Fruit fly (Drosophila melanogaster) whole organism, embryonic: ENCODE measurements around the gene CG13862.
A peak's percentile ranks its signal among the peaks of the same experiment; 100 is the strongest.

ENCODE experiments used
- Abd-B ChIP-seq: fragments of 200-800 bp; sonication (Bioruptor generic); optimal IDR thresholded peaks from 2 replicates; lab custom pipeline; 2018; ENCODE audit warnings: missing biosample characterization, mild to moderate bottlenecking, missing genetic modification characterization, moderate library complexity
- Antp ChIP-seq: fragments of 200-800 bp; sonication (Bioruptor generic); optimal IDR thresholded peaks from 3 replicates; lab custom pipeline; 2016; ENCODE audit warnings: missing biosample characterization, missing genetic modification characterization
- Asciz ChIP-seq: fragments of 200-800 bp; sonication (Bioruptor generic); optimal IDR thresholded peaks from 2 replicates; lab custom pipeline; 2017; ENCODE audit warnings: missing biosample characterization, mild to moderate bottlenecking, missing genetic modification characterization, missing genetic modification reagents
- CG10565 ChIP-seq: fragments of 200-800 bp; sonication (Bioruptor generic); optimal IDR thresholded peaks from 3 replicates; lab custom pipeline; 2016; ENCODE audit warnings: missing biosample characterization, mild to moderate bottlenecking, missing genetic modification characterization
- CG10654 ChIP-seq: fragments of 200-800 bp; sonication (Bioruptor generic); optimal IDR thresholded peaks from 2 replicates; lab custom pipeline; 2016; ENCODE audit warnings: missing biosample characterization, missing genetic modification characterization
- CG10959 ChIP-seq: fragments of 200-800 bp; sonication (Bioruptor generic); IDR thresholded peaks from 2 replicates; pipeline ENCODE4 v1.3.6; 2022; ENCODE audit warnings: missing biosample characterization, missing genetic modification characterization
- CG11247 ChIP-seq: fragments of 200-800 bp; sonication (Bioruptor generic); IDR thresholded peaks from 2 replicates; pipeline ENCODE4 v1.3.6; 2022; ENCODE audit warnings: missing biosample characterization, missing genetic modification characterization
- CG11696 ChIP-seq: fragments of 200-800 bp; sonication (Bioruptor generic); IDR thresholded peaks from 2 replicates; pipeline ENCODE4 v1.3.6; 2022; ENCODE audit warnings: missing biosample characterization, missing genetic modification characterization
- CG11723 ChIP-seq: fragments of 200-800 bp; sonication (Bioruptor generic); optimal IDR thresholded peaks from 2 replicates; lab custom pipeline; 2017; ENCODE audit warnings: missing biosample characterization, mild to moderate bottlenecking, missing genetic modification characterization
- CG12391 ChIP-seq: fragments of 200-800 bp; sonication (Bioruptor generic); optimal IDR thresholded peaks from 3 replicates; lab custom pipeline; 2018; ENCODE audit warnings: missing biosample characterization, mild to moderate bottlenecking, missing genetic modification characterization, moderate library complexity
- CG15073 ChIP-seq: fragments of 200-800 bp; sonication (Bioruptor generic); optimal IDR thresholded peaks from 2 replicates; lab custom pipeline; 2016; ENCODE audit warnings: missing biosample characterization, missing genetic modification characterization
- CG17328 ChIP-seq: fragments of 200-800 bp; sonication (Bioruptor generic); IDR thresholded peaks from 2 replicates; pipeline ENCODE4 v1.3.6; 2022; ENCODE audit warnings: missing biosample characterization, missing genetic modification characterization
- CG17385 ChIP-seq: fragments of 200-800 bp; sonication (Bioruptor generic); optimal IDR thresholded peaks from 3 replicates; lab custom pipeline; 2018; ENCODE audit warnings: missing biosample characterization, mild to moderate bottlenecking, missing genetic modification characterization
- CG1792 ChIP-seq: fragments of 200-800 bp; sonication (Bioruptor generic); optimal IDR thresholded peaks from 2 replicates; lab custom pipeline; 2016; ENCODE audit warnings: missing biosample characterization, missing genetic modification characterization
- CG3995 ChIP-seq: fragments of 200-800 bp; sonication (Bioruptor generic); optimal IDR thresholded peaks from 3 replicates; lab custom pipeline; 2016; ENCODE audit warnings: missing biosample characterization, missing genetic modification characterization
- CG4617 ChIP-seq: fragments of 200-800 bp; sonication (Bioruptor generic); optimal IDR thresholded peaks from 3 replicates; lab custom pipeline; 2016; ENCODE audit warnings: missing biosample characterization, missing genetic modification characterization, borderline replicate concordance
- CG7556 ChIP-seq: fragments of 200-800 bp; sonication (Bioruptor generic); optimal IDR thresholded peaks from 2 replicates; lab custom pipeline; 2017; ENCODE audit warnings: missing biosample characterization, mild to moderate bottlenecking, missing genetic modification characterization
- CG7745 ChIP-seq: fragments of 200-800 bp; sonication (Bioruptor generic); optimal IDR thresholded peaks from 2 replicates; lab custom pipeline; 2018; ENCODE audit warnings: missing biosample characterization, mild to moderate bottlenecking, missing genetic modification characterization, moderate library complexity
- Dfd ChIP-seq, 2 experiments: fragments of >200 bp; optimal IDR thresholded peaks; 2 replicates each; lab custom pipeline; 2017; ENCODE audit warnings: missing biosample characterization in 2 of 2, missing genetic modification characterization in 2 of 2
- Dp ChIP-seq: fragments of 200-800 bp; sonication (Bioruptor generic); optimal IDR thresholded peaks from 2 replicates; lab custom pipeline; 2018; ENCODE audit warnings: missing biosample characterization, mild to moderate bottlenecking, missing genetic modification characterization, moderate library complexity
- HLH3B ChIP-seq: fragments of 200-800 bp; sonication (Bioruptor generic); IDR thresholded peaks from 2 replicates; pipeline ENCODE4 v1.3.6; 2022; ENCODE audit warnings: missing biosample characterization, missing genetic modification characterization
- HLH54F ChIP-seq: fragments of 200-800 bp; sonication (Bioruptor generic); optimal IDR thresholded peaks from 3 replicates; lab custom pipeline; 2016; ENCODE audit warnings: missing biosample characterization, missing genetic modification characterization
- HLHmδ ChIP-seq: fragments of 200-800 bp; sonication (Bioruptor generic); optimal IDR thresholded peaks from 2 replicates; lab custom pipeline; 2018; ENCODE audit warnings: missing biosample characterization, mild to moderate bottlenecking, missing genetic modification characterization, moderate library complexity
- Hr51 ChIP-seq, 2 experiments: fragments of 200-800 bp; sonication (Bioruptor generic); optimal IDR thresholded peaks; 2 replicates in 1 of 2; 3 replicates in 1 of 2; lab custom pipeline; 2016 to 2018; ENCODE audit warnings: missing biosample characterization in 2 of 2, missing genetic modification characterization in 2 of 2, mild to moderate bottlenecking in 1 of 2, moderate library complexity in 1 of 2
- Mad ChIP-seq: fragments of 200-800 bp; sonication (Bioruptor generic); optimal IDR thresholded peaks from 2 replicates; lab custom pipeline; 2016; ENCODE audit warnings: missing biosample characterization, missing genetic modification characterization
- Neu2 ChIP-seq: fragments of 200-800 bp; sonication (Bioruptor generic); optimal IDR thresholded peaks from 3 replicates; lab custom pipeline; 2016; ENCODE audit warnings: missing biosample characterization, missing genetic modification characterization, borderline replicate concordance
- Six4 ChIP-seq: fragments of 200-800 bp; sonication (Bioruptor generic); optimal IDR thresholded peaks from 2 replicates; lab custom pipeline; 2016; ENCODE audit warnings: missing biosample characterization, missing genetic modification characterization
- Sry-δ ChIP-seq: fragments of 200-800 bp; sonication (Bioruptor generic); optimal IDR thresholded peaks from 2 replicates; lab custom pipeline; 2016; ENCODE audit warnings: missing biosample characterization, missing genetic modification characterization
- br ChIP-seq: fragments of >200 bp; optimal IDR thresholded peaks from 2 replicates; lab custom pipeline; 2017
- cg ChIP-seq: fragments of 200-800 bp; sonication (Bioruptor generic); optimal IDR thresholded peaks from 3 replicates; lab custom pipeline; 2019; ENCODE audit warnings: missing biosample characterization, mild to moderate bottlenecking, missing genetic modification characterization, moderate library complexity
- dimm ChIP-seq: fragments of 200-800 bp; sonication (Bioruptor generic); IDR thresholded peaks from 2 replicates; pipeline ENCODE4 v1.3.6; 2022; ENCODE audit warnings: missing biosample characterization, missing genetic modification characterization
- dysf ChIP-seq: fragments of 200-800 bp; sonication (Bioruptor generic); IDR thresholded peaks from 3 replicates; pipeline ENCODE4 v1.3.6; 2022; ENCODE audit warnings: missing biosample characterization, missing genetic modification characterization
- eve ChIP-seq, 2 experiments: fragments of >200 bp; optimal IDR thresholded peaks; 2 replicates each; lab custom pipeline; 2017; ENCODE audit warnings: missing biosample characterization in 2 of 2, missing genetic modification characterization in 2 of 2
- fd102C ChIP-seq: fragments of 200-800 bp; sonication (Bioruptor generic); optimal IDR thresholded peaks from 2 replicates; lab custom pipeline; 2018; ENCODE audit warnings: missing biosample characterization, mild to moderate bottlenecking, missing genetic modification characterization, moderate library complexity
- gt ChIP-seq: fragments of 200-800 bp; sonication (Bioruptor generic); IDR thresholded peaks from 2 replicates; pipeline ENCODE4 v1.3.6; 2022; ENCODE audit warnings: missing biosample characterization, missing genetic modification characterization
- hb ChIP-seq: fragments of 200-800 bp; sonication (Bioruptor generic); IDR thresholded peaks from 3 replicates; pipeline ENCODE4 v1.3.6; 2022; ENCODE audit warnings: missing biosample characterization, missing genetic modification characterization; ENCODE audit not compliant: partially characterized antibody
- klu ChIP-seq: fragments of 200-800 bp; sonication (Bioruptor generic); IDR thresholded peaks from 2 replicates; pipeline ENCODE4 v1.3.6; 2022; ENCODE audit warnings: missing biosample characterization, missing genetic modification characterization
- lilli ChIP-seq: fragments of 200-800 bp; sonication (Bioruptor generic); optimal IDR thresholded peaks from 3 replicates; lab custom pipeline; 2016; ENCODE audit warnings: missing biosample characterization, missing genetic modification characterization
- mld ChIP-seq: fragments of 200-800 bp; sonication (Bioruptor generic); IDR thresholded peaks from 3 replicates; pipeline ENCODE4 v1.3.6; 2022; ENCODE audit warnings: missing biosample characterization, missing genetic modification characterization; ENCODE audit not compliant: partially characterized antibody
- oc ChIP-seq: fragments of 200-800 bp; sonication (Bioruptor generic); optimal IDR thresholded peaks from 2 replicates; lab custom pipeline; 2018; ENCODE audit warnings: missing biosample characterization, mild to moderate bottlenecking, missing genetic modification characterization, moderate library complexity
- pros ChIP-seq: fragments of 200-800 bp; sonication (Bioruptor generic); optimal IDR thresholded peaks from 3 replicates; lab custom pipeline; 2019; ENCODE audit warnings: missing biosample characterization, mild to moderate bottlenecking, missing genetic modification characterization, moderate library complexity
- pum ChIP-seq: fragments of 200-800 bp; sonication (Bioruptor generic); optimal IDR thresholded peaks from 2 replicates; lab custom pipeline; 2016; ENCODE audit warnings: missing biosample characterization, missing genetic modification characterization
- row ChIP-seq: fragments of 200-800 bp; sonication (Bioruptor generic); IDR thresholded peaks from 3 replicates; pipeline ENCODE4 v1.3.6; 2022; ENCODE audit warnings: missing biosample characterization, missing genetic modification characterization
- sima ChIP-seq: fragments of 200-800 bp; sonication (Bioruptor generic); optimal IDR thresholded peaks from 2 replicates; lab custom pipeline; 2016; ENCODE audit warnings: missing biosample characterization, missing genetic modification characterization
- stwl ChIP-seq: fragments of 200-800 bp; sonication (Bioruptor generic); optimal IDR thresholded peaks from 3 replicates; lab custom pipeline; 2018; ENCODE audit warnings: missing biosample characterization, mild to moderate bottlenecking, missing genetic modification characterization, moderate library complexity
- tap ChIP-seq: fragments of 200-800 bp; optimal IDR thresholded peaks from 3 replicates; lab custom pipeline; 2019; ENCODE audit warnings: missing biosample characterization, mild to moderate bottlenecking, missing genetic modification characterization, moderate library complexity
- vfl ChIP-seq: fragments of 200-800 bp; sonication (Bioruptor generic); optimal IDR thresholded peaks from 2 replicates; lab custom pipeline; 2016; ENCODE audit warnings: missing biosample characterization, missing genetic modification characterization
- vnd ChIP-seq: fragments of 200-800 bp; sonication (Bioruptor generic); IDR thresholded peaks from 3 replicates; pipeline ENCODE4 v1.3.6; 2022; ENCODE audit warnings: missing biosample characterization, missing genetic modification characterization; ENCODE audit not compliant: partially characterized antibody
- vvl ChIP-seq: fragments of 200-800 bp; sonication (Bioruptor generic); IDR thresholded peaks from 2 replicates; pipeline ENCODE4 v1.3.6; 2022; ENCODE audit warnings: missing biosample characterization, missing genetic modification characterization
- wdn ChIP-seq: fragments of 200-800 bp; sonication (Bioruptor generic); IDR thresholded peaks from 2 replicates; pipeline ENCODE4 v1.3.6; 2022; ENCODE audit warnings: missing biosample characterization, missing genetic modification characterization
- zen2 ChIP-seq: fragments of 200-800 bp; sonication (Bioruptor generic); IDR thresholded peaks from 3 replicates; pipeline ENCODE4 v1.3.6; 2022; ENCODE audit warnings: missing biosample characterization, missing genetic modification characterization; ENCODE audit not compliant: partially characterized antibody

Gene CG13862

DNA sequence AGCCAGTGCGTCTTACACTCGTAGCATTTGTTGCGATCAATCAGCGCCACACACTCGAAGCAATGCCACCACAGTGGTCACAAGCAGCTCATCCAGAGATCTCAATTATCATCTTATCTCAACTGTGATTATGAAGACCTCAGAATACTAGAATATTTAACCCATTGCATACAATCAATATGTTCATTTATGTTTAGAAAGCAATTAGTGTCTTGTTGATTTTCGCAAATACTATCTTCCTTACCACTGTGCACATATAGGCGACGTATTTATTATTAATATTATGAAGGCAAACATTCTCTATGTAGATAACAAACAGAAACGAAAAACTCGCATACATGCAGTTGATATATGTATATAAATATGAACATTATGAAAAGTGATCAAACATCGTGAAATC, 27.0 kb downstream of the CG13862 start (continued):
- TF ChIP-seq oc (tag; lab: Kevin White, UChicago) (peak; percentile 86), lilli (peak; percentile 52), Neu2 (no peak), stwl (tag; lab: Kevin White, UChicago) (peak; percentile 23), CG7745 (tag; lab: Kevin White, UChicago) (peak; percentile 60), dimm (no peak), br (lab: Kevin White, UChicago) (no peak), pum (GFP tag; lab: Kevin White, UChicago) (peak; percentile 25), mld (GFP tag; lab: Robert Waterston, UW) (no peak), CG11247 (GFP tag; lab: Robert Waterston, UW) (peak; percentile 77), gt (no peak), CG10565 (peak; percentile 12), fd102C (no peak), zen2 (GFP tag; lab: Robert Waterston, UW) (no peak), klu (GFP tag; lab: Robert Waterston, UW) (no peak), hb (no peak), CG4617 (GFP tag; lab: Kevin White, UChicago) (no peak), CG15073 (GFP tag; lab: Kevin White, UChicago) (peak; percentile 10), CG10654 (GFP tag; lab: Kevin White, UChicago) (peak; percentile 57), Dfd (GFP tag; optimal IDR thresholded peaks at IDR 0.05; lab: Kevin White, UChicago) (no peak), cg (GFP tag; lab: Kevin White, UChicago) (no peak), pros (GFP tag; lab: Kevin White, UChicago) (no peak), Mad (GFP tag; lab: Kevin White, UChicago) (peak; percentile 52), vvl (GFP tag; lab: Robert Waterston, UW) (peak; percentile 87), HLH54F (peak; percentile 9), Antp (peak; percentile 20), vfl (GFP tag; lab: Kevin White, UChicago) (no peak), CG3995 (GFP tag; lab: Kevin White, UChicago) (no peak), Sry-δ (GFP tag; lab: Kevin White, UChicago) (peak; percentile 32), HLH3B (GFP tag; lab: Robert Waterston, UW) (peak; percentile 79), Dp (GFP tag; lab: Kevin White, UChicago) (no peak), CG12391 (tag; lab: Kevin White, UChicago) (peak; percentile 73), eve (GFP tag; optimal IDR thresholded peaks at IDR 0.05; lab: Kevin White, UChicago) (no peak), HLHmδ (no peak), tap (peak; percentile 73), vnd (GFP tag; lab: Robert Waterston, UW) (no peak), dysf (peak; percentile 82), sima (GFP tag; lab: Kevin White, UChicago) (no peak), Six4 (GFP tag; lab: Kevin White, UChicago) (peak; percentile 59), Asciz (peak; percentile 92), CG10959 (peak; percentile 66), CG1792 (GFP tag; lab: Kevin White, UChicago) (peak; percentile 73), row (GFP tag; lab: Robert Waterston, UW) (peak; percentile 67; the same call in 2 of the 3 replicates), CG11723 (peak; percentile 47), CG11696 (peak; percentile 66; the same call in 1 of the 2 replicates), Abd-B (GFP tag; lab: Kevin White, UChicago) (no peak), CG17385 (peak; percentile 32), CG7556 (GFP tag; lab: Kevin White, UChicago) (peak; percentile 67), wdn (GFP tag; lab: Robert Waterston, UW) (0 out of 2 replicates have a peak, but pooled peaks have one; percentile 11), CG17328 (GFP tag; lab: Robert Waterston, UW) (peak; percentile 79), Hr51 (GFP tag; optimal IDR thresholded peaks at IDR 0.05; lab: Kevin White, UChicago) (peak; percentile 27 to 58)
